Worm (Caenorhabditis elegans) whole organism, late embryonic: ENCODE measurements around the gene rab-33.

ENCODE experiments used
- F13H6.1 ChIP-seq: sonication (generic microtip); optimal IDR thresholded peaks from 2 replicates; lab custom pipeline; 2016; ENCODE audit warnings: missing genetic modification characterization, missing compliant biosample characterization
- K09A11.1 ChIP-seq: sonication (generic microtip); optimal IDR thresholded peaks from 2 replicates; lab custom pipeline; 2017; ENCODE audit warnings: antibody characterized with exemption, mild to moderate bottlenecking, missing genetic modification characterization, missing compliant biosample characterization; ENCODE audit not compliant: insufficient read depth
- T23F11.4 ChIP-seq: fragments of 200-800 bp; sonication (Bioruptor generic); optimal IDR thresholded peaks from 2 replicates; lab custom pipeline; 2018; ENCODE audit warnings: mild to moderate bottlenecking, missing genetic modification characterization, missing compliant biosample characterization
- ahr-1 ChIP-seq: sonication (generic microtip); optimal IDR thresholded peaks from 2 replicates; lab custom pipeline; 2016; ENCODE audit warnings: missing genetic modification characterization, missing compliant biosample characterization
- ceh-14 ChIP-seq: sonication (generic microtip); optimal IDR thresholded peaks from 2 replicates; lab custom pipeline; 2016; ENCODE audit warnings: missing genotype, missing genetic modification characterization, missing compliant biosample characterization
- ceh-2 ChIP-seq: sonication (generic microtip); optimal IDR thresholded peaks from 2 replicates; lab custom pipeline; 2016; ENCODE audit warnings: missing genotype, missing genetic modification characterization, missing compliant biosample characterization
- ceh-24 ChIP-seq: sonication (generic microtip); optimal IDR thresholded peaks from 2 replicates; lab custom pipeline; 2016; ENCODE audit warnings: mild to moderate bottlenecking, missing genetic modification characterization, missing compliant biosample characterization
- ceh-30 ChIP-seq: fragments of 150-350 bp; optimal IDR thresholded peaks from 2 replicates; lab custom pipeline; 2014; ENCODE audit warnings: missing biosample characterization, missing genetic modification characterization
- ceh-34 ChIP-seq: sonication (generic microtip); optimal IDR thresholded peaks from 2 replicates; lab custom pipeline; 2016; ENCODE audit warnings: mild to moderate bottlenecking, missing genetic modification characterization, missing compliant biosample characterization
- ceh-6 ChIP-seq: fragments of 200-800 bp; sonication (Bioruptor generic); optimal IDR thresholded peaks from 2 replicates; lab custom pipeline; 2018; ENCODE audit warnings: mild to moderate bottlenecking, missing genetic modification characterization, missing compliant biosample characterization
- elt-2 ChIP-seq: sonication (generic microtip); optimal IDR thresholded peaks from 2 replicates; lab custom pipeline; 2016; ENCODE audit warnings: missing genetic modification reagents, missing genetic modification characterization, missing compliant biosample characterization
- fax-1 ChIP-seq: sonication (generic microtip); optimal IDR thresholded peaks from 2 replicates; lab custom pipeline; 2016; ENCODE audit warnings: missing genotype, missing genetic modification characterization, missing compliant biosample characterization
- fkh-10 ChIP-seq: fragments of 150-350 bp; optimal IDR thresholded peaks from 2 replicates; lab custom pipeline; 2014; ENCODE audit warnings: missing biosample characterization, missing genetic modification reagents, missing genetic modification characterization
- fkh-6 ChIP-seq: sonication (generic microtip); optimal IDR thresholded peaks from 2 replicates; lab custom pipeline; 2016; ENCODE audit warnings: missing genetic modification characterization, missing compliant biosample characterization
- gmeb-2 ChIP-seq: sonication (generic microtip); optimal IDR thresholded peaks from 2 replicates; lab custom pipeline; 2016; ENCODE audit warnings: missing genetic modification characterization, inconsistent platforms, missing compliant biosample characterization
- hlh-30 ChIP-seq: sonication (generic microtip); optimal IDR thresholded peaks from 2 replicates; lab custom pipeline; 2017; ENCODE audit warnings: antibody characterized with exemption, missing genetic modification characterization, missing compliant biosample characterization; ENCODE audit not compliant: insufficient read depth
- lin-11 ChIP-seq: fragments of 200-800 bp; sonication (Bioruptor generic); optimal IDR thresholded peaks from 2 replicates; lab custom pipeline; 2018; ENCODE audit warnings: mild to moderate bottlenecking, missing genetic modification characterization, missing compliant biosample characterization
- nhr-11 ChIP-seq: fragments of 150-350 bp; optimal IDR thresholded peaks from 2 replicates; lab custom pipeline; 2014; ENCODE audit warnings: missing biosample characterization, missing genetic modification characterization
- odd-2 ChIP-seq: sonication (generic microtip); optimal IDR thresholded peaks from 2 replicates; lab custom pipeline; 2017; ENCODE audit warnings: antibody characterized with exemption, mild to moderate bottlenecking, missing genetic modification characterization, missing compliant biosample characterization
- pag-3 ChIP-seq: sonication (generic microtip); optimal IDR thresholded peaks from 2 replicates; lab custom pipeline; 2016; ENCODE audit warnings: missing compliant biosample characterization, missing genetic modification characterization, borderline replicate concordance
- pat-9 ChIP-seq: fragments of 200-800 bp; sonication (Bioruptor generic); optimal IDR thresholded peaks from 2 replicates; lab custom pipeline; 2018; ENCODE audit warnings: mild to moderate bottlenecking, missing genetic modification characterization, moderate library complexity, missing compliant biosample characterization
- pax-1 ChIP-seq: fragments of 150-350 bp; optimal IDR thresholded peaks from 2 replicates; lab custom pipeline; 2014; ENCODE audit warnings: missing biosample characterization, missing genetic modification characterization
- pha-4 ChIP-seq: fragments of 150-350 bp; optimal IDR thresholded peaks from 2 replicates; lab custom pipeline; 2018; ENCODE audit warnings: missing biosample characterization, missing genetic modification reagents, missing genetic modification characterization
- pros-1 ChIP-seq: fragments of 150-350 bp; optimal IDR thresholded peaks from 2 replicates; lab custom pipeline; 2014; ENCODE audit warnings: missing biosample characterization, missing genetic modification reagents, missing genetic modification characterization
- rnt-1 ChIP-seq: sonication (generic microtip); optimal IDR thresholded peaks from 2 replicates; lab custom pipeline; 2016; ENCODE audit warnings: missing genetic modification characterization, missing compliant biosample characterization
- sox-2 ChIP-seq: fragments of 200-800 bp; sonication (Bioruptor generic); IDR thresholded peaks from 2 replicates; pipeline ENCODE4 v1.3.6; 2022; ENCODE audit warnings: missing genetic modification reagents, missing genetic modification characterization, missing compliant biosample characterization
- tbx-2 ChIP-seq: sonication (generic microtip); optimal IDR thresholded peaks from 2 replicates; lab custom pipeline; 2016; ENCODE audit warnings: missing genetic modification characterization, missing compliant biosample characterization
- tbx-7 ChIP-seq: sonication (generic microtip); optimal IDR thresholded peaks from 2 replicates; lab custom pipeline; 2016; ENCODE audit warnings: missing genotype, missing genetic modification characterization, missing compliant biosample characterization
- ttx-3 ChIP-seq: sonication (generic microtip); optimal IDR thresholded peaks from 2 replicates; lab custom pipeline; 2016; ENCODE audit warnings: missing genetic modification reagents, missing genetic modification characterization, missing compliant biosample characterization
- unc-3 ChIP-seq, 2 experiments: fragments of 200-800 bp in 1 of 2; sonication (Bioruptor generic) in 1 of 2; sonication (generic microtip) in 1 of 2; conservative IDR thresholded peaks in 1 of 2; optimal IDR thresholded peaks in 1 of 2; 2 replicates each; pipeline versions ENCODE4 v1.3.6 to Lab custom; 2016 to 2022; ENCODE audit warnings: missing compliant biosample characterization in 2 of 2, missing genetic modification characterization in 2 of 2, missing genetic modification reagents in 1 of 2
- unc-42 ChIP-seq: sonication (generic microtip); optimal IDR thresholded peaks from 2 replicates; lab custom pipeline; 2016; ENCODE audit warnings: missing genotype, missing genetic modification characterization, missing compliant biosample characterization
- unc-55 ChIP-seq: sonication (generic microtip); optimal IDR thresholded peaks from 2 replicates; lab custom pipeline; 2017; ENCODE audit warnings: missing biosample characterization, missing genetic modification reagents, missing genetic modification characterization
- unc-86 ChIP-seq: sonication (generic microtip); optimal IDR thresholded peaks from 2 replicates; lab custom pipeline; 2016; ENCODE audit warnings: missing genetic modification characterization, missing compliant biosample characterization
- zip-5 ChIP-seq: sonication (generic microtip); optimal IDR thresholded peaks from 2 replicates; lab custom pipeline; 2016; ENCODE audit warnings: missing genetic modification characterization, missing compliant biosample characterization

Gene rab-33

DNA sequence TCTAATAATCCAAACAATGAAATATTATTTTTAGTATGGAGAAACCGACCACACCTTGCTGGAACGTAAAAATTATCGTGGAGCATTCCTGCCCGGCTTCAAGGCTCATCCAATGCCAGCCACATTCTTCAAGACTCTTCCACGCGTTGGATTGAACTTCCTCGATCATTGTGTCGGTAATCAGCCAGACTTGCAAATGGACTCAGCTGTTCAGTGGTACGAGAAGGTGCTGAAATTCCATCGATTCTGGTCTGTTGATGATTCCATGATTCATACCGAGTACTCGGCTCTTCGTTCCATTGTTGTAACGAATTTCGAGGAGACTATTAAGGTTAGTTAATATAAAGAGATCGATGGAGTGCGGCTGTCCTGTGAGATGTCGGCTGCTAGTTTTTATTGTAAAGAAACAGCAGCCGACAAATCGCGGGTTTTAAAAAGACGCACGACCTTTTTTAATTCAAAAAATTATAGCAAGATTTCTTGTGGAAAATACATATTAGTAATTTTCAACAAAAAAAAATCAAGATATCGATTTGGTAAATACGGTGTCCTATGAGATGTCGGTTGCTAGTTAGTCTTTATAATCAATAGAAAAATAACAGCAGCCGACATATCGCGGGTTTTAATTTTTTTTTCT, 32.6 kb upstream of the rab-33 start:
- TF ChIP-seq pag-3 = no peak
- TF ChIP-seq fkh-6 (tag; lab: Kevin White, UChicago) = no peak
- TF ChIP-seq unc-86 (tag; lab: Kevin White, UChicago) = no peak
- TF ChIP-seq sox-2 (GFP tag; lab: Robert Waterston, UW) = no peak
- no peak for TF ChIP-seq K09A11.1 (tag; lab: Kevin White, UChicago)
- TF ChIP-seq tbx-7 = no peak
- TF ChIP-seq ceh-14 = no peak
- no peak for TF ChIP-seq ceh-2 (tag; lab: Kevin White, UChicago)
- TF ChIP-seq ceh-6 (GFP tag; lab: Kevin White, UChicago) = no peak
- TF ChIP-seq pax-1 (tag; lab: Kevin White, UChicago) = no peak
- TF ChIP-seq nhr-11 (tag; lab: Kevin White, UChicago) = no peak
- TF ChIP-seq F13H6.1 (tag; lab: Kevin White, UChicago) = no peak
- TF ChIP-seq rnt-1 (tag; lab: Kevin White, UChicago) = no peak
- no peak for TF ChIP-seq unc-42
- TF ChIP-seq ceh-30 (tag; lab: Kevin White, UChicago) = no peak
- TF ChIP-seq pha-4 (tag; lab: Kevin White, UChicago) = no peak
- TF ChIP-seq ttx-3 = no peak
- no peak for TF ChIP-seq hlh-30 (tag; lab: Kevin White, UChicago)
- TF ChIP-seq, all 69 proteins: peak for 0

DNA sequence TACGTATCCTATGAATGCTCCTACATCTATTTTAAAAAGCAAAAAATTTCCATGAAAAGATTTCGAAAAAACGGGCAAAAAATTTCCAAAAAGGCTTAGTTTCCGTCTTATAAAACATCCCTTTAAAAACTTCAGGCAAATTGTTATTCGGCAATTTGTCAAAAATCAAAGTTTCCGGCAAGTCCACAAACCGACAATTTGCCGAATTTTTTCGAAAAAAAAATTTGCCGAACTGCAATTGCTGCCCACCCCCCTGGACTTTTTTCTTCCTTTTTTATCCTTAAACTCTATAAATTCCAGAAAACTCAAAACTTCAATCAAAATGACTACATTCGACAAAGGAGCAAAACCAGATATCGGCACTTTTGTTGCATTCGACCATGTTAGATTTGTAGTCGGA, 31.6 kb upstream of the rab-33 start, which contains the start of gene hpd-1:
Gene hpd-1, plus strand, starts transcription at position 301 of the 400 bp plus-strand sequence.
- TF ChIP-seq ttx-3 (no peak), gmeb-2 (tag; lab: Kevin White, UChicago) (no peak), odd-2 (no peak), fax-1 (no peak), pros-1 (tag; lab: Kevin White, UChicago) (no peak), ahr-1 (tag; lab: Kevin White, UChicago) (no peak), fkh-10 (no peak), ceh-34 (tag; lab: Kevin White, UChicago) (no peak), rnt-1 (tag; lab: Kevin White, UChicago) (no peak), K09A11.1 (tag; lab: Kevin White, UChicago) (no peak), ceh-24 (no peak), nhr-11 (tag; lab: Kevin White, UChicago) (no peak), tbx-7 (no peak), zip-5 (tag; lab: Kevin White, UChicago) (no peak), pat-9 (tag; lab: Kevin White, UChicago) (no peak), T23F11.4 (GFP tag; lab: Kevin White, UChicago) (no peak), hlh-30 (tag; lab: Kevin White, UChicago) (no peak)

DNA sequence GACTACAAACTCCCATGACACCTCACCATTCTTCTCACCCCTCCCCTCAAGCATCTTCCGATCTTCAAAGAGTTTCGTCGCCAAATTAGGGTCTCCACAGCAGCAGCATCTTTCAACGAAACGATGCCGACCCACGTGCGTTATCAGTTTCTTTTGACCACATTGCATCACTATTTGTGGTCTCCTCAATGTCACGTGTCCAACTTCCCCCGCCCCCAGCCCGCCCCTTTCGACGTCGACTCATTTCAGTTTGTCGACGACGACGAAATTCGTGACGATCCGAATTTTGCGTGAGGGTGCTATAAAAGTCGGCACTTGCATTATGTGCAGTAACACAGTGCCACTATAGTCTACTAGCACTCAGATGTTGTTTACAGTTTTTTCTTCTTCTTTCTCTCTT, 30.5 kb upstream of the rab-33 start:
- TF ChIP-seq zip-5 (tag; lab: Kevin White, UChicago) = no peak
- TF ChIP-seq elt-2 (tag; lab: Kevin White, UChicago) = peak; percentile 57

DNA sequence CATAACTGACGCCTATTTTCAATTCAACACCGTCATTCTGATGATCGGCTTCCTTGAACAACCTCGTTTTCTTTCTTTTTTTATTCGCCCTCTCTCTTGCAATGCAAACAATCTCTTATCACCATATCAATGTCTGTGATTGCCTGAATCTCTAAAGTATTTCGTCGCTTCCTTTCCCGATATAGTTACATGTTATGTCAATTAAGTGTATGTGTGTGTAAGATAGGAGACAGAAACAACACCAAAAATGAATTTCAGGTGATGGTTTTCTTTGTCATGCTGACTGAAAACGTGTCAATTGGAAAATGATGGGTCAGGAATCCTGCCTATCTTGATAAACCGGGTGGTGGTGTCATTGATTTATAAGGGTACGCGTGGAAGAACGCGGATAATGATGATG, 29.7 kb upstream of the rab-33 start:
- TF ChIP-seq unc-3 (GFP tag; conservative IDR thresholded peaks at IDR 0.05; lab: Robert Waterston, UW) (no peak), unc-3 (tag; optimal IDR thresholded peaks at IDR 0.05; lab: Kevin White, UChicago) (no peak), unc-55 (GFP tag; lab: Kevin White, UChicago) (peak; percentile 17), tbx-2 (tag; lab: Kevin White, UChicago) (no peak), elt-2 (tag; lab: Kevin White, UChicago) (peak; percentile 74)

DNA sequence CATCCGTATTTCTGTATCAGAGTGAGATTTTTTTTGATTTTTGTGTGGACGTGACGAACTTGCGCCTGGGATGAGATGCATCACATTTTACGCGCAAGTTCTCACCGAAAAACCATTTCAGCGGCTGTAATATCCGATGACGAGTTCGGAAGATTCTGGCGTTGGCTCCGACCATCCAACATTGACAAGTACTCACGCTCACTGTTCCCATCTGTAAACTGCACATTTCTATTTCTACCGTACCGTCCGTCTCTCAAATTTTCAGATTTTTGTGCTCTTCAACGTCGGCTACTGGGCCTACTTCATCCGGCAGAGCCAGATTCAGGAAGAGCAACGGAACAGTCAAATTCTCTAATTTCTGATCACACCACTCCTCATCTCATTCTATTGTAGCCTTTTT, 23.8 kb upstream of the rab-33 start:
- no peak for TF ChIP-seq ceh-24
- TF ChIP-seq ttx-3 = no peak
- TF ChIP-seq odd-2 = no peak
- no peak for TF ChIP-seq lin-11 (tag; lab: Kevin White, UChicago)
- no peak for TF ChIP-seq ceh-34 (tag; lab: Kevin White, UChicago)
- no peak for TF ChIP-seq ceh-30 (tag; lab: Kevin White, UChicago)
- no peak for TF ChIP-seq tbx-2 (tag; lab: Kevin White, UChicago)
